Fruit fly (Drosophila melanogaster) whole organism, embryonic: ENCODE data around the gene mRpL28.

Experiments
- Abd-B ChIP-seq: fragments of 200-800 bp; sonication (Bioruptor generic); optimal IDR thresholded peaks from 2 replicates; lab custom pipeline; 2018; ENCODE audit warnings: missing biosample characterization, mild to moderate bottlenecking, missing genetic modification characterization, moderate library complexity
- Atf-2 ChIP-seq: fragments of 200-800 bp; sonication (Bioruptor generic); optimal IDR thresholded peaks from 2 replicates; lab custom pipeline; 2016; ENCODE audit warnings: missing biosample characterization, missing genetic modification characterization
- Atf6 ChIP-seq: fragments of 200-800 bp; sonication (Bioruptor generic); IDR thresholded peaks from 2 replicates; pipeline ENCODE4 v1.3.6; 2022; ENCODE audit warnings: missing biosample characterization, missing genetic modification characterization
- Awh ChIP-seq: fragments of 200-800 bp; sonication (Bioruptor generic); IDR thresholded peaks from 2 replicates; pipeline ENCODE4, ENCODE4 v1.3.6; 2022; ENCODE audit warnings: missing biosample characterization, missing genetic modification characterization
- B-H2 ChIP-seq: fragments of 200-800 bp; sonication (Bioruptor generic); optimal IDR thresholded peaks from 2 replicates; lab custom pipeline; 2018; ENCODE audit warnings: missing biosample characterization, mild to moderate bottlenecking, missing genetic modification characterization
- Bgb ChIP-seq: fragments of 200-800 bp; sonication (Bioruptor generic); IDR thresholded peaks from 2 replicates; pipeline ENCODE4 v1.3.6; 2022; ENCODE audit warnings: missing biosample characterization, missing genetic modification characterization; ENCODE audit not compliant: partially characterized antibody
- CG12104 ChIP-seq: fragments of 200-800 bp; sonication (Bioruptor generic); optimal IDR thresholded peaks from 3 replicates; lab custom pipeline; 2016; ENCODE audit warnings: missing biosample characterization, missing genetic modification characterization
- CG12391 ChIP-seq: fragments of 200-800 bp; sonication (Bioruptor generic); optimal IDR thresholded peaks from 3 replicates; lab custom pipeline; 2018; ENCODE audit warnings: missing biosample characterization, mild to moderate bottlenecking, missing genetic modification characterization, moderate library complexity
- CG12659 ChIP-seq: fragments of 200-800 bp; sonication (Bioruptor generic); optimal IDR thresholded peaks from 3 replicates; lab custom pipeline; 2017; ENCODE audit warnings: mild to moderate bottlenecking, missing biosample characterization, missing genetic modification reagents, missing genetic modification characterization
- CG12942 ChIP-seq: fragments of 200-800 bp; sonication (Bioruptor generic); optimal IDR thresholded peaks from 3 replicates; lab custom pipeline; 2016; ENCODE audit warnings: missing biosample characterization, missing genetic modification characterization
- CG13624 ChIP-seq: fragments of 200-800 bp; sonication (Bioruptor generic); optimal IDR thresholded peaks from 2 replicates; lab custom pipeline; 2016; ENCODE audit warnings: missing biosample characterization, missing genetic modification characterization
- CG15269 ChIP-seq: fragments of 200-800 bp; sonication (Bioruptor generic); optimal IDR thresholded peaks from 2 replicates; lab custom pipeline; 2018; ENCODE audit warnings: missing biosample characterization, mild to moderate bottlenecking, missing genetic modification characterization, moderate library complexity
- CG15479 ChIP-seq: fragments of 200-800 bp; sonication (Bioruptor generic); optimal IDR thresholded peaks from 3 replicates; lab custom pipeline; 2019; ENCODE audit warnings: missing biosample characterization, mild to moderate bottlenecking, missing genetic modification characterization, moderate library complexity
- CG16813 ChIP-seq: fragments of 200-800 bp; sonication (Bioruptor generic); IDR thresholded peaks from 3 replicates; pipeline ENCODE4 v1.3.6; 2022; ENCODE audit warnings: missing biosample characterization, missing genetic modification characterization; ENCODE audit not compliant: partially characterized antibody
- CG18262 ChIP-seq: fragments of 200-800 bp; optimal IDR thresholded peaks from 3 replicates; lab custom pipeline; 2019; ENCODE audit warnings: missing biosample characterization, mild to moderate bottlenecking, missing genetic modification characterization, moderate library complexity
- CG18599 ChIP-seq: fragments of 200-800 bp; sonication (Bioruptor generic); optimal IDR thresholded peaks from 3 replicates; lab custom pipeline; 2017; ENCODE audit warnings: missing biosample characterization, missing genetic modification characterization, mild to moderate bottlenecking, moderate library complexity, missing genetic modification reagents
- CG32772 ChIP-seq: fragments of 200-800 bp; sonication (Bioruptor generic); IDR thresholded peaks from 2 replicates; pipeline ENCODE4 v1.3.6; 2022; ENCODE audit warnings: missing biosample characterization, missing genetic modification characterization
- CG3281 ChIP-seq: fragments of 200-800 bp; sonication (Bioruptor generic); optimal IDR thresholded peaks from 3 replicates; lab custom pipeline; 2017; ENCODE audit warnings: missing biosample characterization, mild to moderate bottlenecking, missing genetic modification characterization
- CG34376 ChIP-seq: fragments of 200-800 bp; sonication (Bioruptor generic); optimal IDR thresholded peaks from 2 replicates; lab custom pipeline; 2018; ENCODE audit warnings: missing biosample characterization, mild to moderate bottlenecking, missing genetic modification characterization
- CG4328 ChIP-seq: fragments of 200-800 bp; sonication (Bioruptor generic); optimal IDR thresholded peaks from 3 replicates; lab custom pipeline; 2017; ENCODE audit warnings: missing biosample characterization, missing genetic modification reagents, missing genetic modification characterization
- CG5953 ChIP-seq: fragments of 200-800 bp; sonication (Bioruptor generic); IDR thresholded peaks from 2 replicates; pipeline ENCODE4 v1.3.6; 2022; ENCODE audit warnings: missing biosample characterization, missing genetic modification characterization
- CG6689 ChIP-seq: fragments of 200-800 bp; sonication (Bioruptor generic); IDR thresholded peaks from 2 replicates; pipeline ENCODE4 v1.3.6; 2022; ENCODE audit warnings: missing biosample characterization, missing genetic modification characterization
- CG7786 ChIP-seq: fragments of 200-800 bp; sonication (Bioruptor generic); optimal IDR thresholded peaks from 2 replicates; lab custom pipeline; 2016; ENCODE audit warnings: missing biosample characterization, missing genetic modification characterization
- CG8290 ChIP-seq, 3 experiments: fragments of 200-800 bp; sonication (Bioruptor generic); optimal IDR thresholded peaks; 2 replicates each; lab custom pipeline; 2016 to 2019; ENCODE audit warnings: missing biosample characterization in 3 of 3, missing genetic modification characterization in 3 of 3, mild to moderate bottlenecking in 2 of 3, moderate library complexity in 1 of 3
- CG9932 ChIP-seq: fragments of 200-800 bp; sonication (Bioruptor generic); IDR thresholded peaks from 2 replicates; pipeline ENCODE4 v1.3.6; 2022; ENCODE audit warnings: missing biosample characterization, missing genetic modification characterization
- Doc3 ChIP-seq: fragments of 200-800 bp; sonication (Bioruptor generic); IDR thresholded peaks from 3 replicates; pipeline ENCODE4 v1.3.6; 2022; ENCODE audit warnings: missing biosample characterization, missing genetic modification characterization; ENCODE audit not compliant: partially characterized antibody
- Ets65A ChIP-seq: fragments of 200-800 bp; sonication (Bioruptor generic); peaks from one replicate; lab custom pipeline; 2016; ENCODE audit warnings: missing biosample characterization, missing genetic modification characterization
- H15 ChIP-seq: fragments of 200-800 bp; sonication (Bioruptor generic); IDR thresholded peaks from 3 replicates; pipeline ENCODE4 v1.3.6; 2022; ENCODE audit warnings: missing biosample characterization, missing genetic modification characterization
- Hey ChIP-seq: fragments of 200-800 bp; sonication (Bioruptor generic); optimal IDR thresholded peaks from 3 replicates; lab custom pipeline; 2018; ENCODE audit warnings: missing biosample characterization, mild to moderate bottlenecking, missing genetic modification characterization
- Hmr ChIP-seq: fragments of 200-800 bp; sonication (Bioruptor generic); optimal IDR thresholded peaks from 3 replicates; lab custom pipeline; 2017; ENCODE audit warnings: mild to moderate bottlenecking, missing biosample characterization, missing genetic modification reagents, missing genetic modification characterization
- Hmx ChIP-seq: fragments of 200-800 bp; sonication (Bioruptor generic); optimal IDR thresholded peaks from 2 replicates; lab custom pipeline; 2016; ENCODE audit warnings: missing biosample characterization, missing genetic modification characterization
- MESR4 ChIP-seq: fragments of 200-800 bp; sonication (Bioruptor generic); optimal IDR thresholded peaks from 2 replicates; lab custom pipeline; 2018; ENCODE audit warnings: missing biosample characterization, mild to moderate bottlenecking, missing genetic modification characterization, moderate library complexity
- NC2α ChIP-seq: fragments of 200-800 bp; sonication (Bioruptor generic); optimal IDR thresholded peaks from 2 replicates; lab custom pipeline; 2016; ENCODE audit warnings: missing biosample characterization, missing genetic modification characterization
- Sox102F ChIP-seq: fragments of 200-800 bp; sonication (Bioruptor generic); optimal IDR thresholded peaks from 2 replicates; lab custom pipeline; 2018; ENCODE audit warnings: missing biosample characterization, mild to moderate bottlenecking, missing genetic modification characterization, moderate library complexity
- abd-A ChIP-seq: fragments of 200-800 bp; sonication (Bioruptor generic); optimal IDR thresholded peaks from 3 replicates; lab custom pipeline; 2019; ENCODE audit warnings: missing biosample characterization, mild to moderate bottlenecking, missing genetic modification characterization, moderate library complexity
- bbx ChIP-seq: fragments of 200-800 bp; sonication (Bioruptor generic); IDR thresholded peaks from 2 replicates; pipeline ENCODE4 v1.3.6; 2022; ENCODE audit warnings: missing biosample characterization, missing genetic modification characterization; ENCODE audit not compliant: partially characterized antibody
- eyg ChIP-seq: fragments of 200-800 bp; sonication (Bioruptor generic); optimal IDR thresholded peaks from 3 replicates; lab custom pipeline; 2016; ENCODE audit warnings: missing biosample characterization, missing genetic modification characterization
- fd102C ChIP-seq: fragments of 200-800 bp; sonication (Bioruptor generic); optimal IDR thresholded peaks from 2 replicates; lab custom pipeline; 2018; ENCODE audit warnings: missing biosample characterization, mild to moderate bottlenecking, missing genetic modification characterization, moderate library complexity
- grau ChIP-seq: fragments of 200-800 bp; optimal IDR thresholded peaks from 3 replicates; lab custom pipeline; 2019; ENCODE audit warnings: missing biosample characterization, mild to moderate bottlenecking, missing genetic modification characterization, moderate library complexity
- hb ChIP-seq: fragments of 200-800 bp; sonication (Bioruptor generic); IDR thresholded peaks from 3 replicates; pipeline ENCODE4 v1.3.6; 2022; ENCODE audit warnings: missing biosample characterization, missing genetic modification characterization; ENCODE audit not compliant: partially characterized antibody
- jing ChIP-seq: fragments of 200-800 bp; sonication (Bioruptor generic); optimal IDR thresholded peaks from 2 replicates; lab custom pipeline; 2018; ENCODE audit warnings: missing biosample characterization, mild to moderate bottlenecking, missing genetic modification characterization
- lilli ChIP-seq: fragments of 200-800 bp; sonication (Bioruptor generic); optimal IDR thresholded peaks from 3 replicates; lab custom pipeline; 2016; ENCODE audit warnings: missing biosample characterization, missing genetic modification characterization
- nerfin-1 ChIP-seq: fragments of 200-800 bp; sonication (Bioruptor generic); optimal IDR thresholded peaks from 3 replicates; lab custom pipeline; 2019; ENCODE audit warnings: missing biosample characterization, mild to moderate bottlenecking, missing genetic modification characterization, moderate library complexity
- pho ChIP-seq: fragments of 200-800 bp; sonication (Bioruptor generic); optimal IDR thresholded peaks from 2 replicates; lab custom pipeline; 2016; ENCODE audit warnings: missing biosample characterization, missing genetic modification characterization
- salm ChIP-seq: fragments of 200-800 bp; sonication (Bioruptor generic); optimal IDR thresholded peaks from 2 replicates; lab custom pipeline; 2018; ENCODE audit warnings: missing biosample characterization, mild to moderate bottlenecking, missing genetic modification characterization
- sima ChIP-seq: fragments of 200-800 bp; sonication (Bioruptor generic); optimal IDR thresholded peaks from 2 replicates; lab custom pipeline; 2016; ENCODE audit warnings: missing biosample characterization, missing genetic modification characterization
- sisA ChIP-seq: fragments of 200-800 bp; sonication (Bioruptor generic); IDR thresholded peaks from 2 replicates; pipeline ENCODE4 v1.3.6; 2022; ENCODE audit warnings: missing biosample characterization, missing genetic modification characterization
- slou ChIP-seq: fragments of 200-800 bp; sonication (Bioruptor generic); optimal IDR thresholded peaks from 3 replicates; lab custom pipeline; 2016; ENCODE audit warnings: missing biosample characterization, missing genetic modification characterization
- trem ChIP-seq: fragments of 200-800 bp; optimal IDR thresholded peaks from 3 replicates; lab custom pipeline; 2019; ENCODE audit warnings: missing biosample characterization, mild to moderate bottlenecking, missing genetic modification characterization, moderate library complexity

Gene mRpL28

dm6 chr2L:4973731-4974415, at the start of gene mRpL28 (continued):
- TF ChIP-seq CG15479 (GFP tag; lab: Kevin White, UChicago) (peak; percentile 7), CG16813 (GFP tag; lab: Robert Waterston, UW) (peak; percentile 20; the same call in 1 of the 3 replicates), salm (tag; lab: Kevin White, UChicago) (no peak), sima (GFP tag; lab: Kevin White, UChicago) (no peak), nerfin-1 (tag; lab: Kevin White, UChicago) (no peak), Hmr (GFP tag; lab: Kevin White, UChicago) (no peak), H15 (no peak), CG3281 (GFP tag; lab: Kevin White, UChicago) (peak; percentile 46), Hmx (no peak), Hey (tag; lab: Kevin White, UChicago) (no peak), CG34376 (GFP tag; lab: Kevin White, UChicago) (peak; percentile 19), CG32772 (GFP tag; lab: Robert Waterston, UW) (no peak), eyg (GFP tag; lab: Kevin White, UChicago) (no peak), CG4328 (GFP tag; lab: Kevin White, UChicago) (peak; percentile 18), slou (GFP tag; lab: Kevin White, UChicago) (no peak), B-H2 (GFP tag; lab: Kevin White, UChicago) (peak; percentile 43), abd-A (tag; lab: Kevin White, UChicago) (no peak), jing (no peak), sisA (GFP tag; lab: Robert Waterston, UW) (no peak), NC2α (GFP tag; lab: Kevin White, UChicago) (no peak), CG15269 (tag; lab: Kevin White, UChicago) (no peak), Sox102F (no peak), CG12659 (GFP tag; lab: Kevin White, UChicago) (peak; percentile 58), Atf6 (GFP tag; lab: Robert Waterston, UW) (no peak; the same call in 1 of the 2 replicates), lilli (GFP tag; lab: Kevin White, UChicago) (peak; percentile 12), CG8290 (GFP tag; optimal IDR thresholded peaks at IDR 0.05; lab: Kevin White, UChicago) (no peak), CG8290 (tag; optimal IDR thresholded peaks at IDR 0.05; lab: Kevin White, UChicago) (no peak), CG12942 (GFP tag; lab: Kevin White, UChicago) (no peak), grau (tag; lab: Kevin White, UChicago) (peak; percentile 37), Atf-2 (GFP tag; lab: Kevin White, UChicago) (no peak), Ets65A (GFP tag; lab: Kevin White, UChicago) (peak; percentile 14), CG13624 (GFP tag; lab: Kevin White, UChicago) (peak; percentile 59), Abd-B (GFP tag; lab: Kevin White, UChicago) (no peak), CG6689 (GFP tag; lab: Robert Waterston, UW) (0 out of 2 replicates have a peak, but pooled peaks have one; percentile 4), fd102C (no peak), CG18262 (no peak), CG5953 (GFP tag; lab: Robert Waterston, UW) (no peak), CG9932 (peak; percentile 67), CG18599 (no peak), CG7786 (no peak), pho (no peak), Bgb (peak; percentile 10; the same call in 1 of the 2 replicates), Awh (no peak), CG12104 (GFP tag; lab: Kevin White, UChicago) (no peak), CG12391 (tag; lab: Kevin White, UChicago) (peak; percentile 40), hb (GFP tag; lab: Robert Waterston, UW) (no peak), trem (tag; lab: Kevin White, UChicago) (peak; percentile 49), MESR4 (peak; percentile 87), Doc3 (GFP tag; lab: Robert Waterston, UW) (peak; percentile 21; the same call in 1 of the 3 replicates), bbx (GFP tag; lab: Robert Waterston, UW) (peak; percentile 56; the same call in 1 of the 2 replicates)
